Fruit fly (Drosophila melanogaster) S2 (cell line): ENCODE measurements around the gene Rab9D.

ENCODE experiments used
- CG8478 ChIP-seq: fragments of >200 bp; optimal IDR thresholded peaks from 2 replicates; lab custom pipeline; 2018
- CTCF ChIP-seq, 2 experiments: fragments of >200 bp; optimal IDR thresholded peaks; 2 replicates each; lab custom pipeline; 2018

DNA sequence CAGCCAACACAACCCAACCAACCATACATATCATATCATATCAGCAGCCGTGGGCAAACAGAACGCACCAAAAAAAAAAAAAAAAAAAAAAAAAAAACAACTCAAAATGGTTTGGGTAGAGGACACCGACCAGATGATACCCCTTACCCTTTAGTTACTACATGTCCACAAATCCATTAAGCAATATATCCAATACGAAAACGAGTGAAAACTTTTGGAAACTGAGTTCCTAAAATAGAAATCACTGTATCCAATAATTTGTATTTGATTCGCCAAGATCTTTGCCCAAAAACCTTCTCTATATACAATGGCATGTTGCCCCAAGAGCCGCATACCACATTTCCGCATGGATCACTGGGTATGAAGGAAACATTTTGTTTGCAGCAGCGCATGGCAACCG lies 7.4 kb upstream of the Rab9D start:
- TF ChIP-seq CG8478 (no peak), CTCF (optimal IDR thresholded peaks at IDR 0.05; lab: Kevin White, UChicago) (no peak)
